Fruit fly (Drosophila melanogaster) whole organism, larva: ENCODE data around the gene PIG-T.

Experiments used
- noc ChIP-seq: fragments of 200-800 bp; sonication (Bioruptor generic); optimal IDR thresholded peaks from 3 replicates; lab custom pipeline; 2019; ENCODE audit warnings: missing biosample characterization, mild to moderate bottlenecking, missing genetic modification characterization, moderate library complexity

PIG-T gene

dm6 chrX:8398177-8399018 is 8.7 kb downstream of the PIG-T start, which contains the start of gene CG10555:
Gene CG10555, plus strand, starts transcription at chrX:8398940.
- TF ChIP-seq noc (tag; lab: Kevin White, UChicago): peak; percentile 68

- TF ChIP-seq noc (tag; lab: Kevin White, UChicago): no peak
These were observed 10.5 kb downstream of the PIG-T start for dm6 chrX:8396611-8397010.

- TF ChIP-seq noc (tag; lab: Kevin White, UChicago): no peak
These were observed 21.6 kb downstream of the PIG-T start, which contains the start of gene CG1387 for dm6 chrX:8385481-8385880. Gene CG1387, plus strand, starts transcription at chrX:8385781.

- no peak for TF ChIP-seq noc (tag; lab: Kevin White, UChicago)
These were observed 35.3 kb downstream of the PIG-T start for dm6 chrX:8371729-8372128.

- TF ChIP-seq noc (tag; lab: Kevin White, UChicago): no peak
These were observed 40.0 kb downstream of the PIG-T start, which contains the start of gene nAChRalpha3 for dm6 chrX:8367069-8367468. Gene nAChRalpha3, minus strand, starts transcription at chrX:8367169.

dm6 chrX:8366329-8366728 is 40.7 kb downstream of the PIG-T start:
- TF ChIP-seq noc (tag; lab: Kevin White, UChicago): no peak
